Fruit fly (Drosophila melanogaster): ENCODE data around the gene Atg8a.

Gene Atg8a

DNA sequence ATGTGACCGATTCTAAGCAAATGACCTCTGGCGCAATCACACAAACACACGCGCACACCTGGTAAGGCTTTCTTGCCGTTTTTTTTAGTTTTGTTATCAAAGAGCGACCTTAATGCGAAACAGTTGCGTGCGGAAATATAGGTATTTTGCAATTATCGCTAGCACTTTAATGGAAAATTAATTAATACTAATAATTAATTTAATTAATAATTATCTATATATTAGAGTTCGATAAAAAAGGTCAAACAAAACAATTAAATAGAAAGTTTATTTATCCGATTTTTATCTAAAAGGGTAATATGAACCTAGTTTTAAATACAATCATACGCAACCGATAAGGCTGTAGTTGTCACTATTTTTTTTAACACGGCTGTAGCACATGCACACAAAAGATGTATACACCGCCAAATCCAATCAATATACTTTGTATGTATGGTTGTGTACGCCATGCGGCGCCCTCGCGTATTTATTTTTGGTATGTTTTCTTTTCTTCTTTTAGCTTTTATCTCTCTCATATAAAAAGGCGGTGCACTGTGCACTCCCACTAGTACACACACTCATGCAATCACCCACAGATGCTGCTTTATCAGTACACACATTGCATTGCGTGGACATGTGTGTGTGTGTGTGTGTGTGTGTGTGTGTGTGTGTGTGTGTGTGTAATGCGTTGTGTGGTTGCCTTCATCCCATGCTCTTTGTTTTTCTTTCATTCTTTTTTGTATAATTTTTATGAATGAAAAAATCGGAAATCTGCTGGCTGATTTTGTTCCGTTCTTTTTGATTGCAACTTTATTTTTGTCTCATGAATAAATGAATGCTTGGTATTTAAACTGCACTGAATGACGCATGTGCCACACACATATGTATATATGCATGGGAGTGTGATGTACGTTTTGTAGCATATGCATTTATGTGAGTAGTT lies 34.6 kb upstream of the Atg8a start:
- TF ChIP-seq sisA (GFP tag; IDR thresholded peaks at IDR 0.05) (0 out of 2 replicates have a peak, but pooled peaks have one; percentile 33), CG2116 (GFP tag; optimal IDR thresholded peaks at IDR 0.05) (peak; percentile 32), trem (tag; optimal IDR thresholded peaks at IDR 0.05) (peak; percentile 63), caup (GFP tag; optimal IDR thresholded peaks at IDR 0.05; ENCODE audit: severe bottlenecking) (peak; percentile 48), CG6813 (GFP tag; optimal IDR thresholded peaks at IDR 0.05) (peak; percentile 72), Eip74EF (GFP tag; optimal IDR thresholded peaks at IDR 0.05) (peak in 1 of 2 experiments; percentile 66), CG7372 (GFP tag; IDR thresholded peaks at IDR 0.05) (0 out of 2 replicates have a peak, but pooled peaks have one; percentile 20), sqz (GFP tag; optimal IDR thresholded peaks at IDR 0.05) (peak; percentile 81), CG12659 (GFP tag; optimal IDR thresholded peaks at IDR 0.05) (peak; percentile 66), exex (tag; optimal IDR thresholded peaks at IDR 0.05) (peak; percentile 53), CG30020 (tag; optimal IDR thresholded peaks at IDR 0.05) (peak; percentile 2), Nf-YA (GFP tag; IDR thresholded peaks at IDR 0.05) (0 out of 2 replicates have a peak, but pooled peaks have one; percentile 19), CG10431 (GFP tag; optimal IDR thresholded peaks at IDR 0.05) (peak; percentile 17), CG6765 (GFP tag; optimal IDR thresholded peaks at IDR 0.05) (peak; percentile 52), CG15696 (tag; optimal IDR thresholded peaks at IDR 0.05) (peak; percentile 40), CG17359 (tag; optimal IDR thresholded peaks at IDR 0.05) (peak; percentile 70), tgo (GFP tag; IDR thresholded peaks at IDR 0.05) (peak; percentile 54), CG4820 (GFP tag; optimal IDR thresholded peaks at IDR 0.05) (peak; percentile 31), CG14050 (GFP tag; IDR thresholded peaks at IDR 0.05) (peak; percentile 36; the same call in 1 of the 3 replicates), CG9437 (GFP tag; optimal IDR thresholded peaks at IDR 0.05) (peak; percentile 65), wor (GFP tag; IDR thresholded peaks at IDR 0.05) (peak; percentile 53), CG15269 (tag; optimal IDR thresholded peaks at IDR 0.05) (peak; percentile 82), CG1233 (GFP tag; optimal IDR thresholded peaks at IDR 0.05) (peak; percentile 64), MESR4 (GFP tag; optimal IDR thresholded peaks at IDR 0.05) (no peak), wek (GFP tag; optimal IDR thresholded peaks at IDR 0.05) (no peak), CG2875 (GFP tag; optimal IDR thresholded peaks at IDR 0.05) (peak; percentile 63), CTCF (GFP tag; optimal IDR thresholded peaks at IDR 0.05) (peak; percentile 9), CG15479 (GFP tag; optimal IDR thresholded peaks at IDR 0.05) (peak; percentile 48), Hr3 (GFP tag; optimal IDR thresholded peaks at IDR 0.05) (peak; percentile 62), sug (tag; optimal IDR thresholded peaks at IDR 0.05) (peak; percentile 47), Hr51 (GFP tag; optimal IDR thresholded peaks at IDR 0.05) (peak in 1 of 2 experiments; percentile 86), CG17385 (GFP tag; optimal IDR thresholded peaks at IDR 0.05) (peak; percentile 72), gce (GFP tag; IDR thresholded peaks at IDR 0.05) (peak; percentile 8; the same call in 1 of the 3 replicates), NC2α (GFP tag; optimal IDR thresholded peaks at IDR 0.05) (no peak), stc (GFP tag; IDR thresholded peaks at IDR 0.05) (peak; percentile 29; the same call in 1 of the 2 replicates), CG8924 (tag; optimal IDR thresholded peaks at IDR 0.05) (peak; percentile 79), dimm (GFP tag; IDR thresholded peaks at IDR 0.05) (no peak), toy (GFP tag; IDR thresholded peaks at IDR 0.05) (no peak), CG13296 (GFP tag; optimal IDR thresholded peaks at IDR 0.05) (peak; percentile 58), Sox100B (GFP tag; optimal IDR thresholded peaks at IDR 0.05) (peak; percentile 84), CG15514 (GFP tag; optimal IDR thresholded peaks at IDR 0.05) (peak; percentile 24), dmrt11E (tag; optimal IDR thresholded peaks at IDR 0.05) (peak; percentile 68), Fer3 (tag; optimal IDR thresholded peaks at IDR 0.05) (peak; percentile 58), CG8281 (tag; optimal IDR thresholded peaks at IDR 0.05) (peak; percentile 47), D19A (tag; optimal IDR thresholded peaks at IDR 0.05) (peak; percentile 78), CG10979 (tag; optimal IDR thresholded peaks at IDR 0.05) (peak; percentile 79), lmd (GFP tag; IDR thresholded peaks at IDR 0.05) (peak; percentile 59; the same call in 1 of the 2 replicates)
